Fruit fly (Drosophila melanogaster) whole organism, embryonic: ENCODE measurements around the gene CG33946.

ENCODE experiments used
- CG10267 ChIP-seq: fragments of 200-800 bp; sonication (Bioruptor generic); optimal IDR thresholded peaks from 2 replicates; lab custom pipeline; 2018; ENCODE audit warnings: missing biosample characterization, mild to moderate bottlenecking, missing genetic modification characterization, moderate library complexity
- CG10979 ChIP-seq: fragments of 200-800 bp; sonication (Bioruptor generic); optimal IDR thresholded peaks from 2 replicates; lab custom pipeline; 2018; ENCODE audit warnings: missing biosample characterization, mild to moderate bottlenecking, missing genetic modification characterization, moderate library complexity
- CG11456 ChIP-seq: fragments of 200-800 bp; sonication (Bioruptor generic); IDR thresholded peaks from 3 replicates; pipeline ENCODE4 v1.3.6; 2022; ENCODE audit warnings: missing biosample characterization, missing genetic modification characterization
- CG11695 ChIP-seq: fragments of 200-800 bp; sonication (Bioruptor generic); IDR thresholded peaks from 3 replicates; pipeline ENCODE4 v1.3.6; 2022; ENCODE audit warnings: missing biosample characterization, missing genetic modification characterization
- CG12659 ChIP-seq: fragments of 200-800 bp; sonication (Bioruptor generic); optimal IDR thresholded peaks from 3 replicates; lab custom pipeline; 2017; ENCODE audit warnings: mild to moderate bottlenecking, missing biosample characterization, missing genetic modification reagents, missing genetic modification characterization
- CG14710 ChIP-seq: fragments of 200-800 bp; sonication (Bioruptor generic); optimal IDR thresholded peaks from 3 replicates; lab custom pipeline; 2019; ENCODE audit warnings: missing biosample characterization, mild to moderate bottlenecking, missing genetic modification characterization, moderate library complexity
- CG15479 ChIP-seq: fragments of 200-800 bp; sonication (Bioruptor generic); optimal IDR thresholded peaks from 3 replicates; lab custom pipeline; 2019; ENCODE audit warnings: missing biosample characterization, mild to moderate bottlenecking, missing genetic modification characterization, moderate library complexity
- CG2875 ChIP-seq: fragments of 200-800 bp; sonication (Bioruptor generic); optimal IDR thresholded peaks from 2 replicates; lab custom pipeline; 2017; ENCODE audit warnings: missing biosample characterization, mild to moderate bottlenecking, missing genetic modification characterization, missing genetic modification reagents
- CG31441 ChIP-seq: fragments of 200-800 bp; sonication (Bioruptor generic); IDR thresholded peaks from 2 replicates; pipeline ENCODE4 v1.3.6; 2022; ENCODE audit warnings: missing biosample characterization, missing genetic modification characterization
- CG33557 ChIP-seq: fragments of 200-800 bp; sonication (Bioruptor generic); optimal IDR thresholded peaks from 2 replicates; lab custom pipeline; 2019; ENCODE audit warnings: missing biosample characterization, mild to moderate bottlenecking, missing genetic modification characterization, moderate library complexity
- CG4404 ChIP-seq: fragments of 200-800 bp; sonication (Bioruptor generic); IDR thresholded peaks from 2 replicates; pipeline ENCODE4 v1.3.6; 2022; ENCODE audit warnings: missing biosample characterization, missing genetic modification characterization
- CG4707 ChIP-seq: fragments of 200-800 bp; sonication (Bioruptor generic); optimal IDR thresholded peaks from 2 replicates; lab custom pipeline; 2018; ENCODE audit warnings: missing biosample characterization, mild to moderate bottlenecking, missing genetic modification characterization, moderate library complexity
- CG6791 ChIP-seq: fragments of 200-800 bp; sonication (Bioruptor generic); IDR thresholded peaks from 3 replicates; pipeline ENCODE4 v1.3.6; 2022; ENCODE audit warnings: missing biosample characterization, missing genetic modification characterization; ENCODE audit not compliant: partially characterized antibody
- CG8089 ChIP-seq: fragments of 200-800 bp; sonication (Bioruptor generic); optimal IDR thresholded peaks from 3 replicates; lab custom pipeline; 2016; ENCODE audit warnings: missing biosample characterization, missing genetic modification characterization
- CG8359 ChIP-seq: fragments of 200-800 bp; sonication (Bioruptor generic); optimal IDR thresholded peaks from 2 replicates; lab custom pipeline; 2017; ENCODE audit warnings: missing biosample characterization, mild to moderate bottlenecking, missing genetic modification characterization, borderline replicate concordance
- CG8478 ChIP-seq: fragments of >200 bp; optimal IDR thresholded peaks from 2 replicates; lab custom pipeline; 2018
- CG8924 ChIP-seq: fragments of 200-800 bp; optimal IDR thresholded peaks from 3 replicates; lab custom pipeline; 2019; ENCODE audit warnings: missing biosample characterization, mild to moderate bottlenecking, missing genetic modification characterization, moderate library complexity
- CG9817 ChIP-seq: fragments of 200-800 bp; sonication (Bioruptor generic); optimal IDR thresholded peaks from 2 replicates; lab custom pipeline; 2018; ENCODE audit warnings: missing biosample characterization, mild to moderate bottlenecking, missing genetic modification characterization, moderate library complexity
- CrebB ChIP-seq: fragments of 200-800 bp; sonication (Bioruptor generic); optimal IDR thresholded peaks from 3 replicates; lab custom pipeline; 2018; ENCODE audit warnings: missing biosample characterization, mild to moderate bottlenecking, missing genetic modification characterization
- D19A ChIP-seq: fragments of 200-800 bp; optimal IDR thresholded peaks from 3 replicates; lab custom pipeline; 2019; ENCODE audit warnings: missing biosample characterization, mild to moderate bottlenecking, missing genetic modification characterization, moderate library complexity
- HLH4C ChIP-seq: fragments of 200-800 bp; sonication (Bioruptor generic); IDR thresholded peaks from 3 replicates; pipeline ENCODE4 v1.3.6; 2022; ENCODE audit warnings: missing biosample characterization, missing genetic modification characterization; ENCODE audit not compliant: partially characterized antibody
- HLHmδ ChIP-seq: fragments of 200-800 bp; sonication (Bioruptor generic); optimal IDR thresholded peaks from 2 replicates; lab custom pipeline; 2018; ENCODE audit warnings: missing biosample characterization, mild to moderate bottlenecking, missing genetic modification characterization, moderate library complexity
- Med ChIP-seq: fragments of 200-800 bp; sonication (Bioruptor generic); peaks from one replicate; lab custom pipeline; 2016; ENCODE audit warnings: missing biosample characterization, missing genetic modification characterization, mild to moderate bottlenecking, inconsistent platforms, moderate library complexity
- Oli ChIP-seq: fragments of 200-800 bp; sonication (Bioruptor generic); optimal IDR thresholded peaks from 2 replicates; lab custom pipeline; 2018; ENCODE audit warnings: missing biosample characterization, mild to moderate bottlenecking, missing genetic modification characterization, moderate library complexity
- PHDP ChIP-seq: fragments of 200-800 bp; sonication (Bioruptor generic); optimal IDR thresholded peaks from 3 replicates; lab custom pipeline; 2018; ENCODE audit warnings: missing biosample characterization, mild to moderate bottlenecking, missing genetic modification characterization, moderate library complexity
- Ptx1 ChIP-seq: fragments of 200-800 bp; sonication (Bioruptor generic); IDR thresholded peaks from 2 replicates; pipeline ENCODE4 v1.3.6; 2022; ENCODE audit warnings: missing biosample characterization, missing genetic modification characterization
- Rfx ChIP-seq: fragments of 200-800 bp; sonication (Bioruptor generic); IDR thresholded peaks from 2 replicates; pipeline ENCODE4 v1.3.6; 2022; ENCODE audit warnings: missing biosample characterization, missing genetic modification characterization
- Sin3A ChIP-seq: fragments of >200 bp; optimal IDR thresholded peaks from 2 replicates; lab custom pipeline; 2018
- Sox102F ChIP-seq: fragments of 200-800 bp; sonication (Bioruptor generic); optimal IDR thresholded peaks from 2 replicates; lab custom pipeline; 2018; ENCODE audit warnings: missing biosample characterization, mild to moderate bottlenecking, missing genetic modification characterization, moderate library complexity
- Sry-β ChIP-seq: fragments of 200-800 bp; sonication (Bioruptor generic); optimal IDR thresholded peaks from 2 replicates; lab custom pipeline; 2018; ENCODE audit warnings: missing biosample characterization, mild to moderate bottlenecking, missing genetic modification characterization, moderate library complexity
- Tbp ChIP-seq: fragments of >200 bp; optimal IDR thresholded peaks from 2 replicates; lab custom pipeline; 2018; ENCODE audit warnings: missing biosample characterization, missing genetic modification characterization
- al ChIP-seq: fragments of 200-800 bp; sonication (Bioruptor generic); IDR thresholded peaks from 2 replicates; pipeline ENCODE4 v1.3.6; 2022; ENCODE audit warnings: missing biosample characterization, missing genetic modification characterization
- bigmax ChIP-seq: fragments of 200-800 bp; sonication (Bioruptor generic); optimal IDR thresholded peaks from 2 replicates; lab custom pipeline; 2018; ENCODE audit warnings: missing biosample characterization, mild to moderate bottlenecking, missing genetic modification characterization
- caup ChIP-seq: fragments of 200-800 bp; sonication (Bioruptor generic); optimal IDR thresholded peaks from 3 replicates; lab custom pipeline; 2017; ENCODE audit warnings: missing biosample characterization, mild to moderate bottlenecking, missing genetic modification characterization, moderate library complexity; ENCODE audit not compliant: severe bottlenecking
- cg ChIP-seq: fragments of 200-800 bp; sonication (Bioruptor generic); optimal IDR thresholded peaks from 3 replicates; lab custom pipeline; 2019; ENCODE audit warnings: missing biosample characterization, mild to moderate bottlenecking, missing genetic modification characterization, moderate library complexity
- chif ChIP-seq, 2 experiments: fragments of 200-800 bp; sonication (Bioruptor generic); optimal IDR thresholded peaks; 3 replicates each; lab custom pipeline; 2016; ENCODE audit warnings: missing biosample characterization in 2 of 2, missing genetic modification characterization in 2 of 2
- danr ChIP-seq: fragments of 200-800 bp; sonication (Bioruptor generic); IDR thresholded peaks from 2 replicates; pipeline ENCODE4 v1.3.6; 2022; ENCODE audit warnings: missing biosample characterization, missing genetic modification characterization
- dmrt11E ChIP-seq: fragments of 200-800 bp; sonication (Bioruptor generic); optimal IDR thresholded peaks from 3 replicates; lab custom pipeline; 2018; ENCODE audit warnings: missing biosample characterization, mild to moderate bottlenecking, missing genetic modification characterization, moderate library complexity
- fd96Cb ChIP-seq: fragments of 200-800 bp; sonication (Bioruptor generic); optimal IDR thresholded peaks from 2 replicates; lab custom pipeline; 2018; ENCODE audit warnings: missing biosample characterization, mild to moderate bottlenecking, missing genetic modification characterization, moderate library complexity
- gsb-n ChIP-seq: fragments of 200-800 bp; sonication (Bioruptor generic); optimal IDR thresholded peaks from 3 replicates; lab custom pipeline; 2018; ENCODE audit warnings: missing biosample characterization, mild to moderate bottlenecking, missing genetic modification characterization
- jing ChIP-seq: fragments of 200-800 bp; sonication (Bioruptor generic); optimal IDR thresholded peaks from 2 replicates; lab custom pipeline; 2018; ENCODE audit warnings: missing biosample characterization, mild to moderate bottlenecking, missing genetic modification characterization
- ken ChIP-seq: fragments of 200-800 bp; sonication (Bioruptor generic); IDR thresholded peaks from 3 replicates; pipeline ENCODE4 v1.3.6; 2022; ENCODE audit warnings: missing biosample characterization, missing genetic modification characterization
- slp2 ChIP-seq: fragments of 200-800 bp; sonication (Bioruptor generic); optimal IDR thresholded peaks from 2 replicates; lab custom pipeline; 2016; ENCODE audit warnings: missing biosample characterization, missing genetic modification characterization
- sna ChIP-seq: fragments of 200-800 bp; sonication (Bioruptor generic); IDR thresholded peaks from 2 replicates; pipeline ENCODE4 v1.3.6; 2022; ENCODE audit warnings: missing biosample characterization, missing genetic modification characterization; ENCODE audit not compliant: partially characterized antibody
- sqz ChIP-seq: fragments of 200-800 bp; sonication (Bioruptor generic); optimal IDR thresholded peaks from 3 replicates; lab custom pipeline; 2018; ENCODE audit warnings: missing biosample characterization, mild to moderate bottlenecking, missing genetic modification characterization
- sr ChIP-seq: fragments of 200-800 bp; sonication (Bioruptor generic); IDR thresholded peaks from 3 replicates; pipeline ENCODE4 v1.3.6; 2022; ENCODE audit warnings: missing biosample characterization, missing genetic modification characterization
- trem ChIP-seq: fragments of 200-800 bp; optimal IDR thresholded peaks from 3 replicates; lab custom pipeline; 2019; ENCODE audit warnings: missing biosample characterization, mild to moderate bottlenecking, missing genetic modification characterization, moderate library complexity
- ttk ChIP-seq: fragments of 200-800 bp; sonication (Bioruptor generic); IDR thresholded peaks from 2 replicates; pipeline ENCODE4 v2.1.2; 2022; ENCODE audit warnings: missing biosample characterization, missing genetic modification characterization

CG33946 gene

DNA sequence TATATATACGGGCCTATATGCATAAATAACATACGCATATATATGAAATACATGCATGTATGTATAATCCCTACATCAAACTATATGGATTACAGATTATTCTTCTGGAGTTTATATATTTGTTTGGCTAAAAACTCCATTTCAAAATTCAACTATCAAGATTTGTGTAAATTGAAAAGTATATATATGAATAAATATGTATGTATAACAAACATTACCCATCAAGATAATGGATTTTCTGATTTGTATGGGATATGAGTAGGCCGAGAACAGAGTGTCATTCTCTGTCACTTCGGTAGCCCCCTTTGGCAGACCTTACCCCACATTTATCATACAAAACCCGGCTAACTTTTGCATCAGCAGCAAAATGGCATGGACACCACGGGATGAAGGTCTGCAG lies 20.2 kb upstream of the CG33946 start, which contains the start of gene CG8219:
Gene CG8219 (plus strand): TSS at position 301 of the 400 bp plus-strand sequence.
- no peak for TF ChIP-seq ttk (GFP tag; lab: Robert Waterston, UW)
- no peak for TF ChIP-seq dmrt11E (tag; lab: Kevin White, UChicago)
- no peak for TF ChIP-seq CG11695 (GFP tag; lab: Robert Waterston, UW)
- no peak for TF ChIP-seq PHDP (tag; lab: Kevin White, UChicago)
- TF ChIP-seq slp2 (GFP tag; lab: Kevin White, UChicago), result no peak
- no peak for TF ChIP-seq sqz (GFP tag; lab: Kevin White, UChicago)
- TF ChIP-seq CG8478 (lab: Kevin White, UChicago), result no peak
- TF ChIP-seq danr (GFP tag; lab: Robert Waterston, UW), result no peak
- no peak for TF ChIP-seq Sin3A
- TF ChIP-seq CG8089 (GFP tag; lab: Kevin White, UChicago), result no peak
- no peak for TF ChIP-seq Tbp
- no peak for TF ChIP-seq Ptx1 (GFP tag; lab: Robert Waterston, UW)
- TF ChIP-seq gsb-n (tag; lab: Kevin White, UChicago), result no peak
- no peak for TF ChIP-seq Sox102F (GFP tag; lab: Kevin White, UChicago)
- no peak for TF ChIP-seq CG6791 (GFP tag; lab: Robert Waterston, UW)
- TF ChIP-seq CG10979, result no peak
- no peak for TF ChIP-seq CG12659
- TF ChIP-seq, all 482 proteins: peak for 0

- TF ChIP-seq CG2875 (GFP tag; lab: Kevin White, UChicago) (peak; percentile 47), al (GFP tag; lab: Robert Waterston, UW) (no peak), fd96Cb (tag; lab: Kevin White, UChicago) (peak; percentile 17), CG9817 (tag; lab: Kevin White, UChicago) (peak; percentile 10), cg (GFP tag; lab: Kevin White, UChicago) (peak; percentile 43), Rfx (no peak), CG15479 (GFP tag; lab: Kevin White, UChicago) (peak; percentile 66), CrebB (tag; lab: Kevin White, UChicago) (peak; percentile 67), CG4404 (GFP tag; lab: Robert Waterston, UW) (no peak), Med (GFP tag; lab: Kevin White, UChicago) (peak; percentile 85), caup (GFP tag; lab: Kevin White, UChicago) (peak; percentile 61), trem (peak; percentile 28), CG33557 (GFP tag; lab: Kevin White, UChicago) (peak; percentile 47), sna (GFP tag; lab: Robert Waterston, UW) (no peak), bigmax (GFP tag; lab: Kevin White, UChicago) (peak; percentile 47), CG8359 (GFP tag; lab: Kevin White, UChicago) (peak; percentile 54), jing (GFP tag; lab: Kevin White, UChicago) (no peak), slp2 (GFP tag; lab: Kevin White, UChicago) (no peak), D19A (no peak), HLH4C (GFP tag; lab: Robert Waterston, UW) (no peak), CG4707 (peak; percentile 40), HLHmδ (peak; percentile 22), CG14710 (peak; percentile 58), ken (GFP tag; lab: Robert Waterston, UW) (0 out of 3 replicates have a peak, but pooled peaks have one; percentile 20), chif (GFP tag; optimal IDR thresholded peaks at IDR 0.05; lab: Kevin White, UChicago) (peak in 1 of 2 experiments; percentile 23), Sry-β (GFP tag; lab: Kevin White, UChicago) (peak; percentile 54), CG10267 (tag; lab: Kevin White, UChicago) (no peak), CG11456 (GFP tag; lab: Robert Waterston, UW) (no peak), CG31441 (GFP tag; lab: Robert Waterston, UW) (no peak), CG8924 (tag; lab: Kevin White, UChicago) (peak; percentile 65), sr (no peak), Oli (tag; lab: Kevin White, UChicago) (no peak)
Observed at dm6 chr3L:6215976-6216786, 4.2 kb upstream of the CG33946 start.
